Worm (Caenorhabditis elegans): ENCODE measurements around the gene tsg-101.

Gene tsg-101

DNA sequence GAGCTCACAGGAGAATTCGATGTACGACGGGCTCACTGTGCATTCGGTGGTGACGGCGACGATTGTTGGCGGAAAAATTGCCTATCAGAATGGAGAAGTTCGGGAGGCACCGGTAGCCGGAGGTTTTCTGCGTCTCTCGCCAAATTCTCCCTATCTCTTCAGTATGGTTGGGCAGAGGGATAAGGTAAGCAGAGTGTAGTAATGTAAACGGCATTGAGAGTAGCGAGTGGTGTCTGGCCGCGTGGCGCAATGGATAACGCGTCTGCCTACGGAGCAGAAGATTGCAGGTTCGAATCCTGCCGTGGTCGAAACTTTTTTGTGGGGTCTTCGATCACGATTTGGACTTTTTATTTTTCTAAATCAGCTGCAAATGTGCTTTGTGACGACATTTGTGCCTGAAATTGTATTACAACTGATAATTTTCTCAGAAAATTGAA, 10.2 kb upstream of the tsg-101 start (continued):
- no peak for TF ChIP-seq ama-1 (optimal IDR thresholded peaks at IDR 0.05)
- peak; percentile 4 to 22 for TF ChIP-seq ama-1 (GFP tag; optimal IDR thresholded peaks at IDR 0.05)
- no peak for TF ChIP-seq gei-17 (GFP tag; optimal IDR thresholded peaks at IDR 0.05)
- peak; percentile 67 for TF ChIP-seq nhr-90 (tag; optimal IDR thresholded peaks at IDR 0.05)
- TF ChIP-seq ceh-40 (GFP tag; IDR thresholded peaks at IDR 0.05) = 0 out of 2 replicates have a peak, but pooled peaks have one; percentile 63
- TF ChIP-seq hlh-12 (tag; optimal IDR thresholded peaks at IDR 0.05) = peak; percentile 43
- TF ChIP-seq mxl-1 (tag; optimal IDR thresholded peaks at IDR 0.05) = peak; percentile 45
- TF ChIP-seq fkh-3 (tag; optimal IDR thresholded peaks at IDR 0.05) = peak; percentile 8
- peak; percentile 23 for TF ChIP-seq snpc-4 (GFP tag; optimal IDR thresholded peaks at IDR 0.05)
- peak in 3 of 4 experiments; percentile 5 to 82 (median 72) for TF ChIP-seq snpc-4 (tag; optimal IDR thresholded peaks at IDR 0.05)
- peak; percentile 48 for TF ChIP-seq hrde-1 (tag; optimal IDR thresholded peaks at IDR 0.05; ENCODE audit: borderline replicate concordance)
- TF ChIP-seq atf-7 (tag; optimal IDR thresholded peaks at IDR 0.05) = no peak
- TF ChIP-seq attf-5 (GFP tag; optimal IDR thresholded peaks at IDR 0.05) = peak; percentile 68
- TF ChIP-seq lin-35 (GFP tag; optimal IDR thresholded peaks at IDR 0.05) = peak in 1 of 3 experiments; percentile 43
- no peak for TF ChIP-seq C06A6.2 (GFP tag; conservative IDR thresholded peaks at IDR 0.05)
- TF ChIP-seq rpc-1 (optimal IDR thresholded peaks at IDR 0.05) = peak; percentile 66
- peak; percentile 78 for TF ChIP-seq rpc-1 (tag; optimal IDR thresholded peaks at IDR 0.05)
- TF ChIP-seq ceh-100 (GFP tag; IDR thresholded peaks at IDR 0.05) = peak; percentile 45
- TF ChIP-seq pbrm-1 (GFP tag; IDR thresholded peaks at IDR 0.05) = peak; percentile 71
- TF ChIP-seq F23B12.7 (tag; optimal IDR thresholded peaks at IDR 0.05; ENCODE audit: insufficient read depth) = peak; percentile 43
- TF ChIP-seq F55B11.4 (tag; optimal IDR thresholded peaks at IDR 0.05; ENCODE audit: borderline replicate concordance, insufficient read depth) = no peak
- TF ChIP-seq egrh-3 (GFP tag; IDR thresholded peaks at IDR 0.05) = 0 out of 2 replicates have a peak, but pooled peaks have one; percentile 36
- no peak for TF ChIP-seq hsf-1 (GFP tag; IDR thresholded peaks at IDR 0.05)
- peak; percentile 33 for TF ChIP-seq T07F8.4 (tag; optimal IDR thresholded peaks at IDR 0.05)
- peak; percentile 60 for TF ChIP-seq chd-7 (tag; optimal IDR thresholded peaks at IDR 0.05)
- no peak for TF ChIP-seq ztf-3 (GFP tag; optimal IDR thresholded peaks at IDR 0.05)
- no peak for TF ChIP-seq Y53G8AR.9 (GFP tag; conservative IDR thresholded peaks at IDR 0.05)
- TF ChIP-seq ztf-25 (GFP tag; IDR thresholded peaks at IDR 0.05) = peak; percentile 68; the same call in 1 of the 2 replicates
- no peak for TF ChIP-seq Y53F4B.3 (GFP tag; IDR thresholded peaks at IDR 0.05)
- TF ChIP-seq madf-6 (GFP tag; IDR thresholded peaks at IDR 0.05) = peak; percentile 59
- TF ChIP-seq ceh-27 (GFP tag; optimal IDR thresholded peaks at IDR 0.05) = peak; percentile 53
- no peak for TF ChIP-seq bed-1 (GFP tag; IDR thresholded peaks at IDR 0.05)
- TF ChIP-seq tbx-9 (tag; optimal IDR thresholded peaks at IDR 0.05; ENCODE audit: borderline replicate concordance) = no peak
- peak; percentile 57 for TF ChIP-seq F57A8.1 (GFP tag; optimal IDR thresholded peaks at IDR 0.05)
- no peak for TF ChIP-seq ets-4 (GFP tag; optimal IDR thresholded peaks at IDR 0.05)
- TF ChIP-seq ztf-26 (tag; optimal IDR thresholded peaks at IDR 0.05) = peak; percentile 69
- peak; percentile 57 for TF ChIP-seq zim-3 (tag; optimal IDR thresholded peaks at IDR 0.05)
- TF ChIP-seq B0261.1 (tag; optimal IDR thresholded peaks at IDR 0.05) = peak; percentile 81
- peak; percentile 86 for TF ChIP-seq nfyb-1 (GFP tag; IDR thresholded peaks at IDR 0.05)
- peak; percentile 40 for TF ChIP-seq F52B5.7 (tag; optimal IDR thresholded peaks at IDR 0.05)
- peak; percentile 33 to 53 for TF ChIP-seq rec-8 (tag; optimal IDR thresholded peaks at IDR 0.05)
- no peak for TF ChIP-seq unc-62 (GFP tag; optimal IDR thresholded peaks at IDR 0.05)
- TF ChIP-seq ZK185.1 (tag; optimal IDR thresholded peaks at IDR 0.05; ENCODE audit: poor library complexity, severe bottlenecking) = peak; percentile 79
- TF ChIP-seq let-607 (tag; optimal IDR thresholded peaks at IDR 0.05) = no peak
- no peak for TF ChIP-seq F33H1.4 (GFP tag; IDR thresholded peaks at IDR 0.05)
- TF ChIP-seq K12H6.12 (tag; optimal IDR thresholded peaks at IDR 0.05) = peak; percentile 27
- TF ChIP-seq rcor-1 (GFP tag; IDR thresholded peaks at IDR 0.05) = peak; percentile 57
- 0 out of 2 replicates have a peak, but pooled peaks have one; percentile 23 for TF ChIP-seq Y56A3A.18 (GFP tag; IDR thresholded peaks at IDR 0.05)
